Worm (Caenorhabditis elegans) whole organism, L4 larva: Measurements from ENCODE around the gene R03H10.1.

Source experiments
- F49E8.2 ChIP-seq: sonication (generic microtip); optimal IDR thresholded peaks from 2 replicates; lab custom pipeline; 2016; ENCODE audit warnings: missing compliant biosample characterization, mild to moderate bottlenecking, missing genetic modification characterization, borderline replicate concordance
- R02D3.7 ChIP-seq: fragments of 150-350 bp; sonication (generic microtip); optimal IDR thresholded peaks from 3 replicates; lab custom pipeline; 2014; ENCODE audit warnings: missing biosample characterization, missing genetic modification characterization
- ceh-82 ChIP-seq: sonication (generic microtip); optimal IDR thresholded peaks from 2 replicates; lab custom pipeline; 2017; ENCODE audit warnings: missing biosample characterization, missing genetic modification characterization
- lin-13 ChIP-seq: fragments of 150-350 bp; optimal IDR thresholded peaks from 2 replicates; lab custom pipeline; 2014; ENCODE audit warnings: missing biosample characterization, missing genetic modification reagents, missing genetic modification characterization
- lin-39 ChIP-seq: fragments of 150-350 bp; optimal IDR thresholded peaks from 2 replicates; lab custom pipeline; 2014; ENCODE audit warnings: missing biosample characterization, missing genetic modification reagents, missing genetic modification characterization
- nhr-77 ChIP-seq: fragments of 150-350 bp; optimal IDR thresholded peaks from 2 replicates; lab custom pipeline; 2014; ENCODE audit warnings: missing biosample characterization, missing genetic modification characterization
- pha-4 ChIP-seq, 2 experiments: fragments of 150-350 bp in 1 of 2; fragments of 200-800 bp in 1 of 2; sonication (Bioruptor generic) in 1 of 2; IDR thresholded peaks in 1 of 2; optimal IDR thresholded peaks in 1 of 2; 2 replicates each; pipeline versions ENCODE4 v1.3.6 to Lab custom; 2014 to 2022; ENCODE audit warnings: missing genetic modification characterization in 2 of 2, missing genetic modification reagents in 2 of 2, missing biosample characterization in 1 of 2, missing compliant biosample characterization in 1 of 2
- php-3 ChIP-seq: fragments of 200-800 bp; sonication (Bioruptor generic); IDR thresholded peaks from 2 replicates; pipeline ENCODE4 v1.3.6; 2022; ENCODE audit warnings: missing genetic modification reagents, missing genetic modification characterization, missing compliant biosample characterization
- set-16 ChIP-seq: fragments of 200-800 bp; sonication (Bioruptor generic); IDR thresholded peaks from 2 replicates; pipeline ENCODE4 v1.3.6; 2022; ENCODE audit warnings: missing genetic modification reagents, missing genetic modification characterization, missing compliant biosample characterization

DNA sequence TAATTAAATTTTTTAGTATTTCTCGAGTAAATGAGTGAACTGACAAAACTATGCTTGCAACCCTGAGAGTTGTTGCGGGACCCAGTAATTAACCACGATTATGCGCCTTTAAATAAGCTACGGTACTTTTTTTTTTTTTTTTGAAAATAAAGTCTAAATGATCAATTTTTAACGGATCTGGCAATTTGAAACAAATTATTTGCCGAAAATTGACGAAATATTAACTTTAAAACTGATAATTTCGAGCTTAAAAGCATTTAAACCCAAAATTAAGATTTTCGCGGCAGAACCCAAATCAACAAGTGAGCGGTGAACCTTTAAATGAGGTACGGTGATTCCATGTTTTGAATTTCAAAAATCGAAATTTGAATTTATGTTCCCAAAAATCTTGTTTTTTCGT, 42.4 kb downstream of the R03H10.1 start:
- TF ChIP-seq ceh-82 (tag; lab: Kevin White, UChicago) = no peak
- no peak for TF ChIP-seq R02D3.7
- TF ChIP-seq lin-39 (tag; lab: Kevin White, UChicago) = no peak
- no peak for TF ChIP-seq pha-4 (GFP tag; IDR thresholded peaks at IDR 0.05; lab: Robert Waterston, UW)
- no peak for TF ChIP-seq pha-4 (tag; optimal IDR thresholded peaks at IDR 0.05; lab: Kevin White, UChicago)
- no peak for TF ChIP-seq set-16 (GFP tag; lab: Robert Waterston, UW)
- no peak for TF ChIP-seq lin-13 (GFP tag; lab: Kevin White, UChicago)
- no peak for TF ChIP-seq nhr-77 (tag; lab: Kevin White, UChicago)
- peak; percentile 59 for TF ChIP-seq F49E8.2 (tag; lab: Kevin White, UChicago)
- no peak for TF ChIP-seq php-3 (GFP tag; lab: Robert Waterston, UW)
